Fruit fly (Drosophila melanogaster) whole organism, embryonic: ENCODE results near the gene CG34301.
A peak's percentile ranks its signal among the peaks of the same experiment; 100 is the strongest.

ENCODE experiments used
- Aef1 ChIP-seq: fragments of 200-800 bp; sonication (Bioruptor generic); IDR thresholded peaks from 3 replicates; pipeline ENCODE4 v1.3.6; 2022; ENCODE audit warnings: missing biosample characterization, missing genetic modification characterization
- Atf3 ChIP-seq: fragments of 200-800 bp; sonication (Bioruptor generic); optimal IDR thresholded peaks from 3 replicates; lab custom pipeline; 2016; ENCODE audit warnings: missing biosample characterization, missing genetic modification characterization
- Bgb ChIP-seq: fragments of 200-800 bp; sonication (Bioruptor generic); IDR thresholded peaks from 2 replicates; pipeline ENCODE4 v1.3.6; 2022; ENCODE audit warnings: missing biosample characterization, missing genetic modification characterization; ENCODE audit not compliant: partially characterized antibody
- BtbVII ChIP-seq: fragments of 200-800 bp; sonication (Bioruptor generic); optimal IDR thresholded peaks from 3 replicates; lab custom pipeline; 2017; ENCODE audit warnings: missing biosample characterization, mild to moderate bottlenecking, missing genetic modification characterization
- CG10543 ChIP-seq: fragments of 200-800 bp; sonication (Bioruptor generic); optimal IDR thresholded peaks from 3 replicates; lab custom pipeline; 2017; ENCODE audit warnings: missing biosample characterization, mild to moderate bottlenecking, missing genetic modification characterization, moderate library complexity
- CG11085 ChIP-seq: fragments of 200-800 bp; sonication (Bioruptor generic); IDR thresholded peaks from 2 replicates; pipeline ENCODE4 v1.3.6; 2022; ENCODE audit warnings: missing biosample characterization, missing genetic modification characterization
- CG11695 ChIP-seq: fragments of 200-800 bp; sonication (Bioruptor generic); IDR thresholded peaks from 3 replicates; pipeline ENCODE4 v1.3.6; 2022; ENCODE audit warnings: missing biosample characterization, missing genetic modification characterization
- CG11723 ChIP-seq: fragments of 200-800 bp; sonication (Bioruptor generic); optimal IDR thresholded peaks from 2 replicates; lab custom pipeline; 2017; ENCODE audit warnings: missing biosample characterization, mild to moderate bottlenecking, missing genetic modification characterization
- CG12391 ChIP-seq: fragments of 200-800 bp; sonication (Bioruptor generic); optimal IDR thresholded peaks from 3 replicates; lab custom pipeline; 2018; ENCODE audit warnings: missing biosample characterization, mild to moderate bottlenecking, missing genetic modification characterization, moderate library complexity
- CG12769 ChIP-seq: fragments of 200-800 bp; sonication (Bioruptor generic); optimal IDR thresholded peaks from 2 replicates; lab custom pipeline; 2019; ENCODE audit warnings: missing biosample characterization, mild to moderate bottlenecking, missing genetic modification characterization, moderate library complexity
- CG13424 ChIP-seq: fragments of 200-800 bp; sonication (Bioruptor generic); optimal IDR thresholded peaks from 2 replicates; lab custom pipeline; 2019; ENCODE audit warnings: missing biosample characterization, mild to moderate bottlenecking, missing genetic modification characterization, moderate library complexity
- CG17829 ChIP-seq: fragments of 200-800 bp; optimal IDR thresholded peaks from 2 replicates; lab custom pipeline; 2019; ENCODE audit warnings: missing biosample characterization, mild to moderate bottlenecking, missing genetic modification characterization, moderate library complexity
- CG18619 ChIP-seq: fragments of 200-800 bp; sonication (Bioruptor generic); optimal IDR thresholded peaks from 3 replicates; lab custom pipeline; 2017; ENCODE audit warnings: missing biosample characterization, mild to moderate bottlenecking, missing genetic modification characterization
- CG30431 ChIP-seq: fragments of 200-800 bp; sonication (Bioruptor generic); optimal IDR thresholded peaks from 2 replicates; lab custom pipeline; 2017; ENCODE audit warnings: missing biosample characterization, missing genetic modification characterization
- CG3065 ChIP-seq: fragments of 200-800 bp; sonication (Bioruptor generic); optimal IDR thresholded peaks from 2 replicates; lab custom pipeline; 2016; ENCODE audit warnings: missing biosample characterization, missing genetic modification characterization
- CG34422 ChIP-seq: fragments of 200-800 bp; sonication (Bioruptor generic); IDR thresholded peaks from 3 replicates; pipeline ENCODE4 v1.3.6; 2022; ENCODE audit warnings: missing biosample characterization, missing genetic modification characterization
- CG4820 ChIP-seq: fragments of 200-800 bp; sonication (Bioruptor generic); optimal IDR thresholded peaks from 3 replicates; lab custom pipeline; 2016; ENCODE audit warnings: missing biosample characterization, missing genetic modification characterization
- CG5245 ChIP-seq: fragments of 200-800 bp; sonication (Bioruptor generic); optimal IDR thresholded peaks from 3 replicates; lab custom pipeline; 2016; ENCODE audit warnings: missing biosample characterization, missing genetic modification characterization
- CG7839 ChIP-seq: fragments of 200-800 bp; sonication (Bioruptor generic); optimal IDR thresholded peaks from 3 replicates; lab custom pipeline; 2018; ENCODE audit warnings: missing biosample characterization, mild to moderate bottlenecking, missing genetic modification characterization, moderate library complexity
- CG9215 ChIP-seq: fragments of 200-800 bp; sonication (Bioruptor generic); IDR thresholded peaks from 2 replicates; pipeline ENCODE4 v1.3.6; 2022; ENCODE audit warnings: missing biosample characterization, missing genetic modification characterization
- CG9797 ChIP-seq: fragments of 200-800 bp; sonication (Bioruptor generic); optimal IDR thresholded peaks from 3 replicates; lab custom pipeline; 2018; ENCODE audit warnings: missing biosample characterization, mild to moderate bottlenecking, missing genetic modification characterization
- D19A ChIP-seq: fragments of 200-800 bp; optimal IDR thresholded peaks from 3 replicates; lab custom pipeline; 2019; ENCODE audit warnings: missing biosample characterization, mild to moderate bottlenecking, missing genetic modification characterization, moderate library complexity
- D19B ChIP-seq: fragments of 200-800 bp; sonication (Bioruptor generic); optimal IDR thresholded peaks from 2 replicates; lab custom pipeline; 2017; ENCODE audit warnings: missing biosample characterization, mild to moderate bottlenecking, missing genetic modification characterization
- Eip74EF ChIP-seq, 2 experiments: fragments of 200-800 bp in 1 of 2; fragments of >200 bp in 1 of 2; sonication (Bioruptor generic) in 1 of 2; optimal IDR thresholded peaks; 2 replicates each; lab custom pipeline; 2017 to 2019; ENCODE audit warnings: missing biosample characterization in 2 of 2, missing genetic modification characterization in 2 of 2, mild to moderate bottlenecking in 1 of 2, moderate library complexity in 1 of 2
- Fer2 ChIP-seq: fragments of 200-800 bp; sonication (Bioruptor generic); optimal IDR thresholded peaks from 2 replicates; lab custom pipeline; 2018; ENCODE audit warnings: missing biosample characterization, mild to moderate bottlenecking, missing genetic modification characterization, moderate library complexity
- HLH3B ChIP-seq: fragments of 200-800 bp; sonication (Bioruptor generic); IDR thresholded peaks from 2 replicates; pipeline ENCODE4 v1.3.6; 2022; ENCODE audit warnings: missing biosample characterization, missing genetic modification characterization
- HLH4C ChIP-seq: fragments of 200-800 bp; sonication (Bioruptor generic); IDR thresholded peaks from 3 replicates; pipeline ENCODE4 v1.3.6; 2022; ENCODE audit warnings: missing biosample characterization, missing genetic modification characterization; ENCODE audit not compliant: partially characterized antibody
- Med ChIP-seq: fragments of 200-800 bp; sonication (Bioruptor generic); peaks from one replicate; lab custom pipeline; 2016; ENCODE audit warnings: missing biosample characterization, missing genetic modification characterization, mild to moderate bottlenecking, inconsistent platforms, moderate library complexity
- Pdp1 ChIP-seq, 2 experiments: fragments of 200-800 bp; sonication (Bioruptor generic); optimal IDR thresholded peaks; 3 replicates each; lab custom pipeline; 2016; ENCODE audit warnings: missing biosample characterization in 2 of 2, missing genetic modification characterization in 2 of 2, mild to moderate bottlenecking in 1 of 2, moderate library complexity in 1 of 2
- Side ChIP-seq: fragments of 200-800 bp; sonication (Bioruptor generic); optimal IDR thresholded peaks from 2 replicates; lab custom pipeline; 2016; ENCODE audit warnings: missing biosample characterization, missing genetic modification characterization
- Sry-β ChIP-seq: fragments of 200-800 bp; sonication (Bioruptor generic); optimal IDR thresholded peaks from 2 replicates; lab custom pipeline; 2018; ENCODE audit warnings: missing biosample characterization, mild to moderate bottlenecking, missing genetic modification characterization, moderate library complexity
- Tbp ChIP-seq: fragments of >200 bp; optimal IDR thresholded peaks from 2 replicates; lab custom pipeline; 2018; ENCODE audit warnings: missing biosample characterization, missing genetic modification characterization
- abd-A ChIP-seq: fragments of 200-800 bp; sonication (Bioruptor generic); optimal IDR thresholded peaks from 3 replicates; lab custom pipeline; 2019; ENCODE audit warnings: missing biosample characterization, mild to moderate bottlenecking, missing genetic modification characterization, moderate library complexity
- br ChIP-seq: fragments of >200 bp; optimal IDR thresholded peaks from 2 replicates; lab custom pipeline; 2017
- chinmo ChIP-seq: fragments of 200-800 bp; sonication (Bioruptor generic); IDR thresholded peaks from 4 replicates; pipeline ENCODE4 v1.3.6; 2022; ENCODE audit warnings: missing biosample characterization, missing genetic modification characterization; ENCODE audit not compliant: partially characterized antibody
- ci ChIP-seq: fragments of 200-800 bp; sonication (Bioruptor generic); IDR thresholded peaks from 3 replicates; pipeline ENCODE4 v1.3.6; 2022; ENCODE audit warnings: missing biosample characterization, missing genetic modification characterization
- crol ChIP-seq: fragments of 200-800 bp; sonication (Bioruptor generic); IDR thresholded peaks from 2 replicates; pipeline ENCODE4 v1.3.6; 2022; ENCODE audit warnings: missing biosample characterization, missing genetic modification characterization
- dan ChIP-seq: fragments of 200-800 bp; sonication (Bioruptor generic); IDR thresholded peaks from 2 replicates; pipeline ENCODE4 v1.3.6; 2022; ENCODE audit warnings: missing biosample characterization, missing genetic modification characterization
- eve ChIP-seq, 2 experiments: fragments of >200 bp; optimal IDR thresholded peaks; 2 replicates each; lab custom pipeline; 2017; ENCODE audit warnings: missing biosample characterization in 2 of 2, missing genetic modification characterization in 2 of 2
- ewg ChIP-seq: fragments of 200-800 bp; sonication (Bioruptor generic); optimal IDR thresholded peaks from 3 replicates; lab custom pipeline; 2017; ENCODE audit warnings: mild to moderate bottlenecking, missing biosample characterization, missing genetic modification reagents, missing genetic modification characterization
- fd64A ChIP-seq: fragments of 200-800 bp; sonication (Bioruptor generic); optimal IDR thresholded peaks from 3 replicates; lab custom pipeline; 2018; ENCODE audit warnings: missing biosample characterization, mild to moderate bottlenecking, missing genetic modification characterization
- gfzf ChIP-seq: fragments of 200-800 bp; sonication (Bioruptor generic); optimal IDR thresholded peaks from 2 replicates; lab custom pipeline; 2016; ENCODE audit warnings: missing biosample characterization, mild to moderate bottlenecking, missing genetic modification characterization, moderate library complexity
- grn ChIP-seq: fragments of 200-800 bp; sonication (Bioruptor generic); optimal IDR thresholded peaks from 3 replicates; lab custom pipeline; 2017; ENCODE audit warnings: missing biosample characterization, missing genetic modification characterization
- nerfin-1 ChIP-seq: fragments of 200-800 bp; sonication (Bioruptor generic); optimal IDR thresholded peaks from 3 replicates; lab custom pipeline; 2019; ENCODE audit warnings: missing biosample characterization, mild to moderate bottlenecking, missing genetic modification characterization, moderate library complexity
- sd ChIP-seq: fragments of 200-800 bp; sonication (Bioruptor generic); optimal IDR thresholded peaks from 3 replicates; lab custom pipeline; 2018; ENCODE audit warnings: missing biosample characterization, mild to moderate bottlenecking, missing genetic modification characterization, moderate library complexity
- slou ChIP-seq: fragments of 200-800 bp; sonication (Bioruptor generic); optimal IDR thresholded peaks from 3 replicates; lab custom pipeline; 2016; ENCODE audit warnings: missing biosample characterization, missing genetic modification characterization
- so ChIP-seq: fragments of 200-800 bp; sonication (Bioruptor generic); IDR thresholded peaks from 3 replicates; pipeline ENCODE4 v1.3.6; 2022; ENCODE audit warnings: missing biosample characterization, missing genetic modification characterization
- usp ChIP-seq: fragments of >200 bp; optimal IDR thresholded peaks from 2 replicates; lab custom pipeline; 2017; ENCODE audit warnings: missing biosample characterization, missing genetic modification characterization
- vvl ChIP-seq: fragments of 200-800 bp; sonication (Bioruptor generic); IDR thresholded peaks from 2 replicates; pipeline ENCODE4 v1.3.6; 2022; ENCODE audit warnings: missing biosample characterization, missing genetic modification characterization
- wek ChIP-seq: fragments of 200-800 bp; sonication (Bioruptor generic); optimal IDR thresholded peaks from 3 replicates; lab custom pipeline; 2018; ENCODE audit warnings: missing biosample characterization, mild to moderate bottlenecking, missing genetic modification characterization, moderate library complexity

Gene CG34301

DNA sequence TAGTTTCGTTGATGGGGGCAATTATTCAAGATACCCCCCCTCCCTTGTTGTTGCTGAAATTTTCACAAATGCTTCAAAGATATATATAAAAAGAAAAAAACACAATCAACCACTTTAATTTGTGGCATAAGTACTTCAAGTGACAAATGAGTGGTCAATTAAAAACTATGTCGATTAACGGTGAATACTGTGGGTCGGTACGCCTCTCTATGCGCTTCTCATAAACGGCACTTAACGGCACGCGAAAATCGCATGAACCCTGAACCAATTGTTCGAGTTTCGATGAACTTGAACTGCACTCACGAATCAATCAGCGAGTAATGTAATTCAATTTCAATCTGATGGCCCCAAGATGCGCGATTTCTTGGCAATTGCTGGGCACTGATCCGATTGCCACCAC lies 33.1 kb upstream of the CG34301 start:
- no peak for TF ChIP-seq D19B
- TF ChIP-seq chinmo (GFP tag; lab: Robert Waterston, UW) = 0 out of 4 replicates have a peak, but pooled peaks have one; percentile 10
- TF ChIP-seq HLH4C (GFP tag; lab: Robert Waterston, UW) = no peak
- peak; percentile 37 for TF ChIP-seq sd (tag; lab: Kevin White, UChicago)
- TF ChIP-seq CG17829 (tag; lab: Kevin White, UChicago) = peak; percentile 96
- TF ChIP-seq br = no peak
- TF ChIP-seq, all 482 proteins: peak for 3

DNA sequence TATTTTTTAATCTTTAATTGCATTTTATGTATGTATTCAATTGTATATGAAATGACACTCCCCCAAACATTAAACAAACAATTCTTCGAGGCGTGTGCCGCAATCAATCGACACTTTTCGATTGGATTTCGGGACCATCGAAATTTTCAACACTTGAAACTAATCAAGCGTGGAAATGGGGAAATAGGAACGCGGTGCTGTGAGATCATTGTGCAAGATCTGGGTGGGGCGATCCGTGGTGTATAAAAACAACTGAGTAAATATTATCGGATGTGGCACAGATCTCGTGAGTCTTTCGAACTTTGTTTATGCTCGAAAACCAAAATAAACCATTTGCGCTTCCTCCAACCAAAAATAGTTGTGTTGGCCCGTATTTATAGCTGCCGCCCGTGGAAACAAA lies 32.0 kb upstream of the CG34301 start:
- TF ChIP-seq CG11085 (GFP tag; lab: Robert Waterston, UW) (no peak), abd-A (peak; percentile 72), crol (GFP tag; lab: Robert Waterston, UW) (no peak), ci (GFP tag; lab: Robert Waterston, UW) (0 out of 3 replicates have a peak, but pooled peaks have one; percentile 33), Eip74EF (GFP tag; optimal IDR thresholded peaks at IDR 0.05; lab: Kevin White, UChicago) (peak in 1 of 2 experiments; percentile 46), sd (tag; lab: Kevin White, UChicago) (peak; percentile 66), fd64A (GFP tag; lab: Kevin White, UChicago) (peak; percentile 42), Tbp (GFP tag; lab: Kevin White, UChicago) (no peak), CG10543 (peak; percentile 48), CG11695 (GFP tag; lab: Robert Waterston, UW) (no peak), D19A (tag; lab: Kevin White, UChicago) (no peak), CG9797 (no peak), Atf3 (GFP tag; lab: Kevin White, UChicago) (no peak), chinmo (GFP tag; lab: Robert Waterston, UW) (0 out of 4 replicates have a peak, but pooled peaks have one; percentile 32), CG12769 (tag; lab: Kevin White, UChicago) (peak; percentile 71), CG34422 (no peak), usp (no peak), CG13424 (tag; lab: Kevin White, UChicago) (no peak), CG18619 (GFP tag; lab: Kevin White, UChicago) (no peak), CG11723 (no peak), CG9215 (GFP tag; lab: Robert Waterston, UW) (no peak), grn (GFP tag; lab: Kevin White, UChicago) (peak; percentile 7), Bgb (no peak), CG4820 (GFP tag; lab: Kevin White, UChicago) (no peak), Med (GFP tag; lab: Kevin White, UChicago) (peak; percentile 35), so (GFP tag; lab: Robert Waterston, UW) (peak; percentile 41; the same call in 1 of the 3 replicates), Pdp1 (GFP tag; optimal IDR thresholded peaks at IDR 0.05; lab: Kevin White, UChicago) (peak in 1 of 2 experiments; percentile 79), ewg (GFP tag; lab: Kevin White, UChicago) (no peak), BtbVII (peak; percentile 32)
- TF ChIP-seq, all 482 proteins: peak for 13

DNA sequence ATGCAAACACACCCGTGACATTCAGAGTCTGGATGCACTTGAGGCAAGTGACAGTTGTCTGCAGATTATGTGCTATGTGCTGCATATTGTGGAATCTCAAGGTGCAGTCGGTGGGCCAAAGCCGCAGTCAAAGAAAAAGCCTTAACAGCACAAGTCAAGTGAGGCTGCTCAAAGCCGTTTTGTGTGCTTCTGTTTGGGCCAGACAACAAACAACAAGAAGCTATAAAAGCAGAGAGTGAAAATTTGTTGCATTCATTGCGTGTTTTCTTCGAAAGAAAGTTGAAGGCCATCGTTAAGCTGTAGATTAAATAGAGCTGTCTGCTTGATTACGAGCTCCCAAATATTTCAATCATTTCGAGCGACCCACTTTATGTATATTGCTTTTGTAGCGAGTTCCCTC lies 31.3 kb upstream of the CG34301 start:
- TF ChIP-seq eve (GFP tag; optimal IDR thresholded peaks at IDR 0.05; lab: Kevin White, UChicago) (no peak), nerfin-1 (tag; lab: Kevin White, UChicago) (no peak), CG30431 (no peak), CG7839 (tag; lab: Kevin White, UChicago) (no peak), vvl (GFP tag; lab: Robert Waterston, UW) (0 out of 2 replicates have a peak, but pooled peaks have one; percentile 7), CG3065 (GFP tag; lab: Kevin White, UChicago) (no peak), Sry-β (GFP tag; lab: Kevin White, UChicago) (no peak), dan (GFP tag; lab: Robert Waterston, UW) (no peak), Fer2 (tag; lab: Kevin White, UChicago) (no peak), HLH3B (GFP tag; lab: Robert Waterston, UW) (peak; percentile 29; the same call in 1 of the 2 replicates), gfzf (GFP tag; lab: Kevin White, UChicago) (no peak), Aef1 (GFP tag; lab: Robert Waterston, UW) (no peak), Side (no peak), wek (GFP tag; lab: Kevin White, UChicago) (no peak), CG5245 (no peak), CG12391 (tag; lab: Kevin White, UChicago) (no peak), slou (GFP tag; lab: Kevin White, UChicago) (no peak)
